Fruit fly (Drosophila melanogaster) whole organism, embryonic: ENCODE measurements around the gene CG17982.

Experiments used
- CG11247 ChIP-seq: fragments of 200-800 bp; sonication (Bioruptor generic); IDR thresholded peaks from 2 replicates; pipeline ENCODE4 v1.3.6; 2022; ENCODE audit warnings: missing biosample characterization, missing genetic modification characterization
- CG11398 ChIP-seq: fragments of 200-800 bp; sonication (Bioruptor generic); optimal IDR thresholded peaks from 2 replicates; lab custom pipeline; 2016; ENCODE audit warnings: missing biosample characterization, missing genetic modification characterization
- CG12219 ChIP-seq: fragments of 200-800 bp; sonication (Bioruptor generic); optimal IDR thresholded peaks from 3 replicates; lab custom pipeline; 2018; ENCODE audit warnings: missing biosample characterization, mild to moderate bottlenecking, missing genetic modification characterization
- CG1233 ChIP-seq: fragments of 200-800 bp; sonication (Bioruptor generic); optimal IDR thresholded peaks from 4 replicates; lab custom pipeline; 2018; ENCODE audit warnings: missing biosample characterization, mild to moderate bottlenecking, missing genetic modification characterization
- CG12659 ChIP-seq: fragments of 200-800 bp; sonication (Bioruptor generic); optimal IDR thresholded peaks from 3 replicates; lab custom pipeline; 2017; ENCODE audit warnings: mild to moderate bottlenecking, missing biosample characterization, missing genetic modification reagents, missing genetic modification characterization
- CG12942 ChIP-seq: fragments of 200-800 bp; sonication (Bioruptor generic); optimal IDR thresholded peaks from 3 replicates; lab custom pipeline; 2016; ENCODE audit warnings: missing biosample characterization, missing genetic modification characterization
- CG13287 ChIP-seq: fragments of 200-800 bp; sonication (Bioruptor generic); IDR thresholded peaks from 2 replicates; pipeline ENCODE4 v1.3.6; 2022; ENCODE audit warnings: missing biosample characterization, missing genetic modification characterization; ENCODE audit not compliant: partially characterized antibody
- CG15479 ChIP-seq: fragments of 200-800 bp; sonication (Bioruptor generic); optimal IDR thresholded peaks from 3 replicates; lab custom pipeline; 2019; ENCODE audit warnings: missing biosample characterization, mild to moderate bottlenecking, missing genetic modification characterization, moderate library complexity
- CG2202 ChIP-seq: fragments of 200-800 bp; sonication (Bioruptor generic); optimal IDR thresholded peaks from 2 replicates; lab custom pipeline; 2018; ENCODE audit warnings: missing biosample characterization, mild to moderate bottlenecking, missing genetic modification characterization
- CG31224 ChIP-seq: fragments of 200-800 bp; sonication (Bioruptor generic); IDR thresholded peaks from 2 replicates; pipeline ENCODE4 v1.3.6; 2022; ENCODE audit warnings: missing biosample characterization, missing genetic modification characterization
- CG34224 ChIP-seq: fragments of 200-800 bp; sonication (Bioruptor generic); IDR thresholded peaks from 3 replicates; pipeline ENCODE4 v1.3.6; 2022; ENCODE audit warnings: missing biosample characterization, missing genetic modification characterization; ENCODE audit not compliant: partially characterized antibody
- CG3995 ChIP-seq: fragments of 200-800 bp; sonication (Bioruptor generic); optimal IDR thresholded peaks from 3 replicates; lab custom pipeline; 2016; ENCODE audit warnings: missing biosample characterization, missing genetic modification characterization
- CG4328 ChIP-seq: fragments of 200-800 bp; sonication (Bioruptor generic); optimal IDR thresholded peaks from 3 replicates; lab custom pipeline; 2017; ENCODE audit warnings: missing biosample characterization, missing genetic modification reagents, missing genetic modification characterization
- CG4820 ChIP-seq: fragments of 200-800 bp; sonication (Bioruptor generic); optimal IDR thresholded peaks from 3 replicates; lab custom pipeline; 2016; ENCODE audit warnings: missing biosample characterization, missing genetic modification characterization
- CG5245 ChIP-seq: fragments of 200-800 bp; sonication (Bioruptor generic); optimal IDR thresholded peaks from 3 replicates; lab custom pipeline; 2016; ENCODE audit warnings: missing biosample characterization, missing genetic modification characterization
- CG6791 ChIP-seq: fragments of 200-800 bp; sonication (Bioruptor generic); IDR thresholded peaks from 3 replicates; pipeline ENCODE4 v1.3.6; 2022; ENCODE audit warnings: missing biosample characterization, missing genetic modification characterization; ENCODE audit not compliant: partially characterized antibody
- CG7357 ChIP-seq: fragments of 200-800 bp; sonication (Bioruptor generic); IDR thresholded peaks from 3 replicates; pipeline ENCODE4 v1.3.6; 2022; ENCODE audit warnings: missing biosample characterization, missing genetic modification characterization
- CG9797 ChIP-seq: fragments of 200-800 bp; sonication (Bioruptor generic); optimal IDR thresholded peaks from 3 replicates; lab custom pipeline; 2018; ENCODE audit warnings: missing biosample characterization, mild to moderate bottlenecking, missing genetic modification characterization
- CG9932 ChIP-seq: fragments of 200-800 bp; sonication (Bioruptor generic); IDR thresholded peaks from 2 replicates; pipeline ENCODE4 v1.3.6; 2022; ENCODE audit warnings: missing biosample characterization, missing genetic modification characterization
- Doc3 ChIP-seq: fragments of 200-800 bp; sonication (Bioruptor generic); IDR thresholded peaks from 3 replicates; pipeline ENCODE4 v1.3.6; 2022; ENCODE audit warnings: missing biosample characterization, missing genetic modification characterization; ENCODE audit not compliant: partially characterized antibody
- Dp ChIP-seq: fragments of 200-800 bp; sonication (Bioruptor generic); optimal IDR thresholded peaks from 2 replicates; lab custom pipeline; 2018; ENCODE audit warnings: missing biosample characterization, mild to moderate bottlenecking, missing genetic modification characterization, moderate library complexity
- Dref ChIP-seq: fragments of 200-800 bp; sonication (Bioruptor generic); IDR thresholded peaks from 2 replicates; pipeline ENCODE4 v1.3.6; 2022; ENCODE audit warnings: missing biosample characterization, missing genetic modification characterization
- E2f2 ChIP-seq: fragments of 200-800 bp; sonication (Bioruptor generic); IDR thresholded peaks from 2 replicates; pipeline ENCODE4 v1.3.6; 2022; ENCODE audit warnings: missing biosample characterization, missing genetic modification characterization
- Gug ChIP-seq: fragments of 200-800 bp; sonication (Bioruptor generic); IDR thresholded peaks from 4 replicates; pipeline ENCODE4 v1.3.6; 2022; ENCODE audit warnings: missing biosample characterization, missing genetic modification characterization
- HHEX ChIP-seq: fragments of 200-800 bp; sonication (Bioruptor generic); optimal IDR thresholded peaks from 3 replicates; lab custom pipeline; 2017; ENCODE audit warnings: missing biosample characterization, mild to moderate bottlenecking, missing genetic modification characterization, missing genetic modification reagents
- Hr39 ChIP-seq: fragments of >200 bp; optimal IDR thresholded peaks from 2 replicates; lab custom pipeline; 2017
- Lim3 ChIP-seq: fragments of 200-800 bp; sonication (Bioruptor generic); IDR thresholded peaks from 2 replicates; pipeline ENCODE4 v1.3.6; 2022; ENCODE audit warnings: missing biosample characterization, missing genetic modification characterization
- MBD-R2 ChIP-seq: fragments of 200-800 bp; sonication (Bioruptor generic); IDR thresholded peaks from 2 replicates; pipeline ENCODE4 v1.3.6; 2022; ENCODE audit warnings: missing biosample characterization, missing genetic modification characterization
- MESR4 ChIP-seq: fragments of 200-800 bp; sonication (Bioruptor generic); optimal IDR thresholded peaks from 2 replicates; lab custom pipeline; 2018; ENCODE audit warnings: missing biosample characterization, mild to moderate bottlenecking, missing genetic modification characterization, moderate library complexity
- Med ChIP-seq: fragments of 200-800 bp; sonication (Bioruptor generic); peaks from one replicate; lab custom pipeline; 2016; ENCODE audit warnings: missing biosample characterization, missing genetic modification characterization, mild to moderate bottlenecking, inconsistent platforms, moderate library complexity
- NC2β ChIP-seq: fragments of 200-800 bp; sonication (Bioruptor generic); optimal IDR thresholded peaks from 2 replicates; lab custom pipeline; 2016; ENCODE audit warnings: missing biosample characterization, missing genetic modification characterization
- Sry-δ ChIP-seq: fragments of 200-800 bp; sonication (Bioruptor generic); optimal IDR thresholded peaks from 2 replicates; lab custom pipeline; 2016; ENCODE audit warnings: missing biosample characterization, missing genetic modification characterization
- bsh ChIP-seq, 2 experiments: fragments of 200-800 bp; sonication (Bioruptor generic); optimal IDR thresholded peaks; 2 replicates each; lab custom pipeline; 2017 to 2018; ENCODE audit warnings: mild to moderate bottlenecking in 2 of 2, missing biosample characterization in 2 of 2, missing genetic modification characterization in 2 of 2, moderate library complexity in 1 of 2
- cad ChIP-seq: fragments of >200 bp; optimal IDR thresholded peaks from 2 replicates; lab custom pipeline; 2017; ENCODE audit warnings: missing biosample characterization, missing genetic modification characterization
- ci ChIP-seq: fragments of 200-800 bp; sonication (Bioruptor generic); IDR thresholded peaks from 3 replicates; pipeline ENCODE4 v1.3.6; 2022; ENCODE audit warnings: missing biosample characterization, missing genetic modification characterization
- crp ChIP-seq, 2 experiments: fragments of 200-800 bp; sonication (Bioruptor generic); optimal IDR thresholded peaks; 2 replicates in 1 of 2; 3 replicates in 1 of 2; lab custom pipeline; 2017; ENCODE audit warnings: missing biosample characterization in 2 of 2, missing genetic modification characterization in 2 of 2, mild to moderate bottlenecking in 1 of 2, moderate library complexity in 1 of 2
- fu2 ChIP-seq: fragments of 200-800 bp; sonication (Bioruptor generic); optimal IDR thresholded peaks from 2 replicates; lab custom pipeline; 2016; ENCODE audit warnings: missing biosample characterization, missing genetic modification characterization
- gfzf ChIP-seq: fragments of 200-800 bp; sonication (Bioruptor generic); optimal IDR thresholded peaks from 2 replicates; lab custom pipeline; 2016; ENCODE audit warnings: missing biosample characterization, mild to moderate bottlenecking, missing genetic modification characterization, moderate library complexity
- hbn ChIP-seq: fragments of 200-800 bp; sonication (Bioruptor generic); IDR thresholded peaks from 2 replicates; pipeline ENCODE4 v1.3.6; 2022; ENCODE audit warnings: missing biosample characterization, missing genetic modification characterization; ENCODE audit not compliant: partially characterized antibody
- kah ChIP-seq: fragments of 200-800 bp; sonication (Bioruptor generic); optimal IDR thresholded peaks from 2 replicates; lab custom pipeline; 2018; ENCODE audit warnings: missing biosample characterization, mild to moderate bottlenecking, missing genetic modification characterization
- mam ChIP-seq: fragments of 200-800 bp; sonication (Bioruptor generic); optimal IDR thresholded peaks from 3 replicates; lab custom pipeline; 2016; ENCODE audit warnings: missing biosample characterization, missing genetic modification characterization
- nmo ChIP-seq: fragments of 200-800 bp; sonication (Bioruptor generic); optimal IDR thresholded peaks from 2 replicates; lab custom pipeline; 2018; ENCODE audit warnings: missing biosample characterization, mild to moderate bottlenecking, missing genetic modification characterization, moderate library complexity
- psq ChIP-seq: fragments of 200-800 bp; sonication (Bioruptor generic); optimal IDR thresholded peaks from 2 replicates; lab custom pipeline; 2017; ENCODE audit warnings: missing biosample characterization, missing genetic modification characterization
- pzg ChIP-seq: fragments of 200-800 bp; sonication (Bioruptor generic); optimal IDR thresholded peaks from 3 replicates; lab custom pipeline; 2018; ENCODE audit warnings: missing biosample characterization, mild to moderate bottlenecking, missing genetic modification characterization, moderate library complexity
- scrt ChIP-seq: fragments of 200-800 bp; sonication (Bioruptor generic); optimal IDR thresholded peaks from 2 replicates; lab custom pipeline; 2018; ENCODE audit warnings: missing biosample characterization, mild to moderate bottlenecking, missing genetic modification characterization, moderate library complexity
- sim ChIP-seq: fragments of 200-800 bp; sonication (Bioruptor generic); IDR thresholded peaks from 2 replicates; pipeline ENCODE4 v1.3.6; 2022; ENCODE audit warnings: missing biosample characterization, missing genetic modification characterization
- ssp ChIP-seq: fragments of 200-800 bp; sonication (Bioruptor generic); IDR thresholded peaks from 2 replicates; pipeline ENCODE4 v1.3.6; 2022; ENCODE audit warnings: missing biosample characterization, missing genetic modification characterization
- stc ChIP-seq: fragments of 200-800 bp; sonication (Bioruptor generic); IDR thresholded peaks from 2 replicates; pipeline ENCODE4 v1.3.6; 2022; ENCODE audit warnings: missing biosample characterization, missing genetic modification characterization
- stwl ChIP-seq: fragments of 200-800 bp; sonication (Bioruptor generic); optimal IDR thresholded peaks from 3 replicates; lab custom pipeline; 2018; ENCODE audit warnings: missing biosample characterization, mild to moderate bottlenecking, missing genetic modification characterization, moderate library complexity
- sug ChIP-seq: fragments of 200-800 bp; optimal IDR thresholded peaks from 2 replicates; lab custom pipeline; 2019; ENCODE audit warnings: missing biosample characterization, mild to moderate bottlenecking, missing genetic modification characterization, moderate library complexity
- yki ChIP-seq: fragments of >200 bp; optimal IDR thresholded peaks from 3 replicates; lab custom pipeline; 2018

CG17982 gene

DNA sequence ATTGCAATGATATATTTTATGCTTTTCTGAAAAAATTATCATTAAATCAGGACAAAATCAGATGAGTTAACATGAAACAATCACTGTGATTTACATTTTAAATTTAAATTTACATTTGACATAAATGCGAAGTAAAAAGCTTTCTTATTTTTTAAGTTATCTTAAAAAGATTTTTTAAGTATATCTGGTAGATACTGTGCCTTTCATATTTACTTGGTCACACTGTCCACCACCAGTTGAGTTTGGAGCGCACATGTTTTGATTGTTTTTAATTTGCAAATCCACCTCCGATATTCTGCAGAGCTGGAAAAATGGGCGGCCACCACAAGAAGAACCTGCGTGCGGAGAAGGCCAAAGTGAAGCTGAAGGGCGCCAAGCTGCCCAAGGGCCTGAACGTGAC lies 26.8 kb downstream of the CG17982 start, which contains the start of gene CG1575:
CG1575 (plus strand) TSS at position 200 of the 400 bp plus-strand sequence.
- TF ChIP-seq sim (GFP tag; lab: Robert Waterston, UW) (no peak), Hr39 (lab: Kevin White, UChicago) (no peak), cad (no peak), CG12219 (GFP tag; lab: Kevin White, UChicago) (no peak), CG1233 (no peak), CG11247 (GFP tag; lab: Robert Waterston, UW) (no peak), Gug (GFP tag; lab: Robert Waterston, UW) (no peak), CG9932 (GFP tag; lab: Robert Waterston, UW) (no peak), crp (GFP tag; optimal IDR thresholded peaks at IDR 0.05; lab: Kevin White, UChicago) (peak in 1 of 2 experiments; percentile 29), CG5245 (GFP tag; lab: Kevin White, UChicago) (no peak), CG13287 (peak; percentile 53), Med (GFP tag; lab: Kevin White, UChicago) (peak; percentile 63), pzg (GFP tag; lab: Kevin White, UChicago) (peak; percentile 28), E2f2 (peak; percentile 67), yki (lab: Kevin White, UChicago) (no peak), stwl (tag; lab: Kevin White, UChicago) (peak; percentile 97), MBD-R2 (GFP tag; lab: Robert Waterston, UW) (peak; percentile 37; the same call in 1 of the 2 replicates), scrt (peak; percentile 76), CG3995 (GFP tag; lab: Kevin White, UChicago) (peak; percentile 86), NC2β (no peak), CG31224 (GFP tag; lab: Robert Waterston, UW) (no peak), hbn (GFP tag; lab: Robert Waterston, UW) (peak; percentile 46; the same call in 1 of the 2 replicates), MESR4 (GFP tag; lab: Kevin White, UChicago) (peak; percentile 9), Dp (GFP tag; lab: Kevin White, UChicago) (peak; percentile 58), gfzf (GFP tag; lab: Kevin White, UChicago) (peak; percentile 50), CG11398 (no peak), CG4820 (GFP tag; lab: Kevin White, UChicago) (no peak), CG4328 (GFP tag; lab: Kevin White, UChicago) (no peak), nmo (no peak), sug (tag; lab: Kevin White, UChicago) (peak; percentile 23), CG34224 (GFP tag; lab: Robert Waterston, UW) (peak; percentile 10; the same call in 1 of the 3 replicates), CG15479 (GFP tag; lab: Kevin White, UChicago) (no peak), fu2 (GFP tag; lab: Kevin White, UChicago) (no peak), CG9797 (peak; percentile 35), CG2202 (tag; lab: Kevin White, UChicago) (no peak), Doc3 (GFP tag; lab: Robert Waterston, UW) (0 out of 3 replicates have a peak, but pooled peaks have one; percentile 20), Lim3 (no peak), psq (GFP tag; lab: Kevin White, UChicago) (no peak), CG12942 (no peak), kah (GFP tag; lab: Kevin White, UChicago) (peak; percentile 59)

DNA sequence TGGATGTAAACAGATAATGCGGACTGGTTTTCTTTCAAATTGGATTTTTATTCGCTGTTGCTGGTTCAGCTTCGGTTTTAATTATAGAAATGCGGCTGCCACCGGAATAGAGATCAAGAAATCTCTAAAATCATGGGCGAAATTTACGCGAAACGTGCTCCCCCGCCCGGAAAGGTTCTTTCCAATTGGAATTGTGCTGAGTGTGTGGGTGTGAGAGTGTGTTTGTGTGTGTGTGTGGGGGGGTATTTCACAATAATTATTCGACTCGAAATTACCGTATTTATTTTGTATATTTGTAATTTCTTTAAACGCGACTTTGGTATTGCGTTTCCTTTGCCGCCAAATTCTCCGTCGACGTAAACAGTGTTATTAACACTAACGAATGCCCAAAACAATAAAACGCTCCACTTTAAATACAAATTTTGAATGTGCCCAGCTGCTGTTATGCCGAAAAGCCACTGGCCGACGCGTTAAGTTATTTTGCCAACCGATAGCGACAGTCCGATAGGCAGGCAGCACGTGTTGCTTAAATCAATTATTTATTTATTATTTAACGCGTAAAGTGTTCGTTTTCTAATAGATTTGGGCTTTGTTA lies 27.8 kb downstream of the CG17982 start, which contains the start of gene Gclc:
Gclc (minus strand) TSS at position 431 of the 595 bp plus-strand sequence.
- TF ChIP-seq CG7357 (GFP tag; lab: Robert Waterston, UW) (no peak), CG12659 (GFP tag; lab: Kevin White, UChicago) (peak; percentile 31), Doc3 (GFP tag; lab: Robert Waterston, UW) (0 out of 3 replicates have a peak, but pooled peaks have one; percentile 35), bsh (GFP tag; optimal IDR thresholded peaks at IDR 0.05; lab: Kevin White, UChicago) (no peak), mam (GFP tag; lab: Kevin White, UChicago) (peak; percentile 9), gfzf (GFP tag; lab: Kevin White, UChicago) (peak; percentile 77), CG6791 (GFP tag; lab: Robert Waterston, UW) (peak; percentile 53; the same call in 2 of the 3 replicates), Dref (peak; percentile 60), HHEX (GFP tag; lab: Kevin White, UChicago) (peak; percentile 12), ci (GFP tag; lab: Robert Waterston, UW) (0 out of 3 replicates have a peak, but pooled peaks have one; percentile 37), stc (GFP tag; lab: Robert Waterston, UW) (no peak), CG12942 (no peak), ssp (GFP tag; lab: Robert Waterston, UW) (no peak), Sry-δ (peak; percentile 28)
